Fruit fly (Drosophila melanogaster) whole organism, embryonic: ENCODE measurements around the gene CG33514.

Experiments
- Atf3 ChIP-seq: fragments of 200-800 bp; sonication (Bioruptor generic); optimal IDR thresholded peaks from 3 replicates; lab custom pipeline; 2016; ENCODE audit warnings: missing biosample characterization, missing genetic modification characterization
- B-H2 ChIP-seq: fragments of 200-800 bp; sonication (Bioruptor generic); optimal IDR thresholded peaks from 2 replicates; lab custom pipeline; 2018; ENCODE audit warnings: missing biosample characterization, mild to moderate bottlenecking, missing genetic modification characterization
- CG11723 ChIP-seq: fragments of 200-800 bp; sonication (Bioruptor generic); optimal IDR thresholded peaks from 2 replicates; lab custom pipeline; 2017; ENCODE audit warnings: missing biosample characterization, mild to moderate bottlenecking, missing genetic modification characterization
- CG12299 ChIP-seq: fragments of 200-800 bp; sonication (Bioruptor generic); optimal IDR thresholded peaks from 2 replicates; lab custom pipeline; 2018; ENCODE audit warnings: missing biosample characterization, mild to moderate bottlenecking, missing genetic modification characterization
- CG13296 ChIP-seq: fragments of 200-800 bp; sonication (Bioruptor generic); optimal IDR thresholded peaks from 3 replicates; lab custom pipeline; 2018; ENCODE audit warnings: missing biosample characterization, mild to moderate bottlenecking, missing genetic modification characterization
- CG13775 ChIP-seq: fragments of 200-800 bp; sonication (Bioruptor generic); optimal IDR thresholded peaks from 3 replicates; lab custom pipeline; 2017; ENCODE audit warnings: missing biosample characterization, mild to moderate bottlenecking, missing genetic modification characterization
- CG14014 ChIP-seq: fragments of 200-800 bp; sonication (Bioruptor generic); IDR thresholded peaks from 2 replicates; pipeline ENCODE4 v1.3.6; 2022; ENCODE audit warnings: missing biosample characterization, missing genetic modification characterization
- CG14667 ChIP-seq: fragments of 200-800 bp; sonication (Bioruptor generic); IDR thresholded peaks from 2 replicates; pipeline ENCODE4 v1.3.6; 2022; ENCODE audit warnings: missing biosample characterization, missing genetic modification characterization
- CG14965 ChIP-seq: fragments of 200-800 bp; sonication (Bioruptor generic); optimal IDR thresholded peaks from 2 replicates; lab custom pipeline; 2016; ENCODE audit warnings: missing biosample characterization, missing genetic modification characterization, borderline replicate concordance
- CG18764 ChIP-seq: fragments of 200-800 bp; sonication (Bioruptor generic); optimal IDR thresholded peaks from 3 replicates; lab custom pipeline; 2016; ENCODE audit warnings: missing biosample characterization, missing genetic modification characterization
- CG2199 ChIP-seq: fragments of 200-800 bp; sonication (Bioruptor generic); IDR thresholded peaks from 3 replicates; pipeline ENCODE4 v1.3.6; 2022; ENCODE audit warnings: missing biosample characterization, missing genetic modification characterization
- CG30431 ChIP-seq: fragments of 200-800 bp; sonication (Bioruptor generic); optimal IDR thresholded peaks from 2 replicates; lab custom pipeline; 2017; ENCODE audit warnings: missing biosample characterization, missing genetic modification characterization
- CG3995 ChIP-seq: fragments of 200-800 bp; sonication (Bioruptor generic); optimal IDR thresholded peaks from 3 replicates; lab custom pipeline; 2016; ENCODE audit warnings: missing biosample characterization, missing genetic modification characterization
- CG4328 ChIP-seq: fragments of 200-800 bp; sonication (Bioruptor generic); optimal IDR thresholded peaks from 3 replicates; lab custom pipeline; 2017; ENCODE audit warnings: missing biosample characterization, missing genetic modification reagents, missing genetic modification characterization
- CG6791 ChIP-seq: fragments of 200-800 bp; sonication (Bioruptor generic); IDR thresholded peaks from 3 replicates; pipeline ENCODE4 v1.3.6; 2022; ENCODE audit warnings: missing biosample characterization, missing genetic modification characterization; ENCODE audit not compliant: partially characterized antibody
- CG6854 ChIP-seq: fragments of 200-800 bp; sonication (Bioruptor generic); optimal IDR thresholded peaks from 3 replicates; lab custom pipeline; 2017; ENCODE audit warnings: missing biosample characterization, mild to moderate bottlenecking, missing genetic modification characterization
- CG8765 ChIP-seq: fragments of 200-800 bp; sonication (Bioruptor generic); IDR thresholded peaks from 2 replicates; pipeline ENCODE4 v1.3.6; 2022; ENCODE audit warnings: missing biosample characterization, missing genetic modification characterization
- CG9817 ChIP-seq: fragments of 200-800 bp; sonication (Bioruptor generic); optimal IDR thresholded peaks from 2 replicates; lab custom pipeline; 2018; ENCODE audit warnings: missing biosample characterization, mild to moderate bottlenecking, missing genetic modification characterization, moderate library complexity
- Dfd ChIP-seq, 2 experiments: fragments of >200 bp; optimal IDR thresholded peaks; 2 replicates each; lab custom pipeline; 2017; ENCODE audit warnings: missing biosample characterization in 2 of 2, missing genetic modification characterization in 2 of 2
- Dref ChIP-seq: fragments of 200-800 bp; sonication (Bioruptor generic); IDR thresholded peaks from 2 replicates; pipeline ENCODE4 v1.3.6; 2022; ENCODE audit warnings: missing biosample characterization, missing genetic modification characterization
- Lpt ChIP-seq: fragments of >200 bp; optimal IDR thresholded peaks from 2 replicates; lab custom pipeline; 2018; ENCODE audit warnings: missing biosample characterization, missing genetic modification characterization
- Neu2 ChIP-seq: fragments of 200-800 bp; sonication (Bioruptor generic); optimal IDR thresholded peaks from 3 replicates; lab custom pipeline; 2016; ENCODE audit warnings: missing biosample characterization, missing genetic modification characterization, borderline replicate concordance
- Pdp1 ChIP-seq, 2 experiments: fragments of 200-800 bp; sonication (Bioruptor generic); optimal IDR thresholded peaks; 3 replicates each; lab custom pipeline; 2016; ENCODE audit warnings: missing biosample characterization in 2 of 2, missing genetic modification characterization in 2 of 2, mild to moderate bottlenecking in 1 of 2, moderate library complexity in 1 of 2
- Sox100B ChIP-seq: fragments of 200-800 bp; sonication (Bioruptor generic); optimal IDR thresholded peaks from 3 replicates; lab custom pipeline; 2018; ENCODE audit warnings: missing biosample characterization, mild to moderate bottlenecking, missing genetic modification characterization
- Sox102F ChIP-seq: fragments of 200-800 bp; sonication (Bioruptor generic); optimal IDR thresholded peaks from 2 replicates; lab custom pipeline; 2018; ENCODE audit warnings: missing biosample characterization, mild to moderate bottlenecking, missing genetic modification characterization, moderate library complexity
- Trl ChIP-seq, 3 experiments: fragments of >200 bp in 2 of 3; fragments of 200-800 bp in 1 of 3; sonication (Bioruptor generic) in 1 of 3; optimal IDR thresholded peaks; 2 replicates in 1 of 3; 3 replicates in 2 of 3; lab custom pipeline; 2016 to 2017; ENCODE audit warnings: missing biosample characterization in 1 of 3, missing genetic modification characterization in 1 of 3
- az2 ChIP-seq: fragments of 200-800 bp; sonication (Bioruptor generic); optimal IDR thresholded peaks from 3 replicates; lab custom pipeline; 2016; ENCODE audit warnings: missing biosample characterization, missing genetic modification characterization
- br ChIP-seq: fragments of >200 bp; optimal IDR thresholded peaks from 2 replicates; lab custom pipeline; 2017
- bsh ChIP-seq, 2 experiments: fragments of 200-800 bp; sonication (Bioruptor generic); optimal IDR thresholded peaks; 2 replicates each; lab custom pipeline; 2017 to 2018; ENCODE audit warnings: mild to moderate bottlenecking in 2 of 2, missing biosample characterization in 2 of 2, missing genetic modification characterization in 2 of 2, moderate library complexity in 1 of 2
- btn ChIP-seq: fragments of 200-800 bp; sonication (Bioruptor generic); optimal IDR thresholded peaks from 2 replicates; lab custom pipeline; 2016; ENCODE audit warnings: missing biosample characterization, missing genetic modification characterization
- chinmo ChIP-seq: fragments of 200-800 bp; sonication (Bioruptor generic); IDR thresholded peaks from 4 replicates; pipeline ENCODE4 v1.3.6; 2022; ENCODE audit warnings: missing biosample characterization, missing genetic modification characterization; ENCODE audit not compliant: partially characterized antibody
- corto ChIP-seq: fragments of 200-800 bp; sonication (Bioruptor generic); optimal IDR thresholded peaks from 2 replicates; lab custom pipeline; 2016; ENCODE audit warnings: missing biosample characterization, mild to moderate bottlenecking, missing genetic modification characterization, moderate library complexity
- hbn ChIP-seq: fragments of 200-800 bp; sonication (Bioruptor generic); IDR thresholded peaks from 2 replicates; pipeline ENCODE4 v1.3.6; 2022; ENCODE audit warnings: missing biosample characterization, missing genetic modification characterization; ENCODE audit not compliant: partially characterized antibody
- her ChIP-seq: fragments of 200-800 bp; sonication (Bioruptor generic); optimal IDR thresholded peaks from 2 replicates; lab custom pipeline; 2016; ENCODE audit warnings: missing biosample characterization, missing genetic modification characterization
- ind ChIP-seq: fragments of 200-800 bp; sonication (Bioruptor generic); optimal IDR thresholded peaks from 3 replicates; lab custom pipeline; 2016; ENCODE audit warnings: missing biosample characterization, missing genetic modification characterization
- ken ChIP-seq: fragments of 200-800 bp; sonication (Bioruptor generic); IDR thresholded peaks from 3 replicates; pipeline ENCODE4 v1.3.6; 2022; ENCODE audit warnings: missing biosample characterization, missing genetic modification characterization
- klu ChIP-seq: fragments of 200-800 bp; sonication (Bioruptor generic); IDR thresholded peaks from 2 replicates; pipeline ENCODE4 v1.3.6; 2022; ENCODE audit warnings: missing biosample characterization, missing genetic modification characterization
- lilli ChIP-seq: fragments of 200-800 bp; sonication (Bioruptor generic); optimal IDR thresholded peaks from 3 replicates; lab custom pipeline; 2016; ENCODE audit warnings: missing biosample characterization, missing genetic modification characterization
- oc ChIP-seq: fragments of 200-800 bp; sonication (Bioruptor generic); optimal IDR thresholded peaks from 2 replicates; lab custom pipeline; 2018; ENCODE audit warnings: missing biosample characterization, mild to moderate bottlenecking, missing genetic modification characterization, moderate library complexity
- onecut ChIP-seq: fragments of 200-800 bp; sonication (Bioruptor generic); IDR thresholded peaks from 2 replicates; pipeline ENCODE4 v1.3.6; 2022; ENCODE audit warnings: missing biosample characterization, missing genetic modification characterization
- pros ChIP-seq: fragments of 200-800 bp; sonication (Bioruptor generic); optimal IDR thresholded peaks from 3 replicates; lab custom pipeline; 2019; ENCODE audit warnings: missing biosample characterization, mild to moderate bottlenecking, missing genetic modification characterization, moderate library complexity
- schlank ChIP-seq: fragments of 200-800 bp; sonication (Bioruptor generic); optimal IDR thresholded peaks from 2 replicates; lab custom pipeline; 2018; ENCODE audit warnings: missing biosample characterization, mild to moderate bottlenecking, missing genetic modification characterization
- sens ChIP-seq: fragments of 200-800 bp; sonication (Bioruptor generic); peaks from one replicate; lab custom pipeline; 2016; ENCODE audit warnings: missing biosample characterization, missing genetic modification characterization
- seq ChIP-seq: fragments of 200-800 bp; sonication (Bioruptor generic); IDR thresholded peaks from 2 replicates; pipeline ENCODE4 v1.3.6; 2022; ENCODE audit warnings: missing biosample characterization, missing genetic modification characterization
- sqz ChIP-seq: fragments of 200-800 bp; sonication (Bioruptor generic); optimal IDR thresholded peaks from 3 replicates; lab custom pipeline; 2018; ENCODE audit warnings: missing biosample characterization, mild to moderate bottlenecking, missing genetic modification characterization
- usp ChIP-seq: fragments of >200 bp; optimal IDR thresholded peaks from 2 replicates; lab custom pipeline; 2017; ENCODE audit warnings: missing biosample characterization, missing genetic modification characterization
- vvl ChIP-seq: fragments of 200-800 bp; sonication (Bioruptor generic); IDR thresholded peaks from 2 replicates; pipeline ENCODE4 v1.3.6; 2022; ENCODE audit warnings: missing biosample characterization, missing genetic modification characterization
- zf30C ChIP-seq: fragments of 200-800 bp; sonication (Bioruptor generic); optimal IDR thresholded peaks from 3 replicates; lab custom pipeline; 2018; ENCODE audit warnings: missing biosample characterization, mild to moderate bottlenecking, missing genetic modification characterization

CG33514 gene

DNA sequence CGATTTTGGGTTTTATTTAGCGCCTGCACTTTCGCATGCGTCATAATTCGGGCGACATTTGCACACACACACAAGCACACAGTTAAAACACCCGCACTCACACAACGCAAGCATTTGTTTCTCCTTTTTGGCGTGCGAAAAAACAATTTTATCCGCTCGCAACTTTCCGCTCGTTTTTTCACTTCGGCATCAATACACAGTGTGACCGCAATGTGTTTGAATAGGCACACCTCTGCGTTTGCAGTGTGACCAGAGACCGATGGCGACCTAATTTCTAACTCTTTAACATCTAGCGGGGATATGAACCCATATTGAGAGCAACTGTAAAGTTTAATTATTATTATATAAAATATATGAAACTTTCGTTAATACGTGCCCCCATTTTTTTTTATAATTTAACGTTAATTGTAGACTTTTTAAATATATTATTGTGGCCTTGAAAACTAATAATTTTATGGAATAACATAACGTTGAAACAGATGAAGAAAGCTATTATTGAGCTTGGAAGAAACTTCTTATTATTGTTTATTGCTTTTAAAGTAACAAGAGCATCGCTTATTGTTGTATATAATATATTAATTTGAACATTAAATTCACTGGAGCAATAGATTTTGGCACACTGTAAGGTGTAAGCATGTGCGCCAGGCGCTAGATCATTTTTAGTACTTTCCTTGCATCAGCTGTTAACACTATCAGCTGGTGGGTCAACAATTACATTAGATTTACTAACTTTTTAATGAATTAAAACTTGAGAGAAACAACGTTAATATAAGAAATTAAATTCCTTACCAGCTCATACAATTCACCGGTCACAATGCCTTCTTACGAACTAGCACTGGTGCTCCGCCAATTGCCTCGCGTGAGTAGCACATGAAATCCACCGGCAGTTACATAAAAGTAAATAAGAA lies 1.1 kb upstream of the CG33514 start, which contains the start of the genes Cip4 and mRpS6 (continued):
- TF ChIP-seq Dfd (GFP tag; optimal IDR thresholded peaks at IDR 0.05; lab: Kevin White, UChicago) (no peak), ind (GFP tag; lab: Kevin White, UChicago) (no peak), vvl (GFP tag; lab: Robert Waterston, UW) (peak; percentile 82), Neu2 (no peak), onecut (GFP tag; lab: Robert Waterston, UW) (peak; percentile 41; the same call in 1 of the 2 replicates), CG3995 (no peak), CG13775 (peak; percentile 87), CG14667 (GFP tag; lab: Robert Waterston, UW) (no peak), CG14014 (GFP tag; lab: Robert Waterston, UW) (peak; percentile 93), zf30C (no peak), sqz (GFP tag; lab: Kevin White, UChicago) (peak; percentile 36), CG6854 (GFP tag; lab: Kevin White, UChicago) (no peak), CG18764 (GFP tag; lab: Kevin White, UChicago) (no peak), CG13296 (peak; percentile 69), B-H2 (GFP tag; lab: Kevin White, UChicago) (peak; percentile 85), lilli (GFP tag; lab: Kevin White, UChicago) (peak; percentile 84), btn (GFP tag; lab: Kevin White, UChicago) (no peak), corto (peak; percentile 47), Pdp1 (GFP tag; optimal IDR thresholded peaks at IDR 0.05; lab: Kevin White, UChicago) (peak; percentile 54 to 92), CG11723 (GFP tag; lab: Kevin White, UChicago) (peak; percentile 33), pros (GFP tag; lab: Kevin White, UChicago) (no peak), sens (GFP tag; lab: Kevin White, UChicago) (peak; percentile 84), Sox100B (GFP tag; lab: Kevin White, UChicago) (peak; percentile 27), br (lab: Kevin White, UChicago) (no peak), CG6791 (GFP tag; lab: Robert Waterston, UW) (peak; percentile 46; the same call in 2 of the 3 replicates), Lpt (GFP tag; lab: Kevin White, UChicago) (no peak), Trl (optimal IDR thresholded peaks at IDR 0.05; lab: Kevin White, UChicago) (no peak), Trl (GFP tag; optimal IDR thresholded peaks at IDR 0.05; lab: Kevin White, UChicago) (peak; percentile 46), hbn (no peak), schlank (tag; lab: Kevin White, UChicago) (no peak), CG2199 (GFP tag; lab: Robert Waterston, UW) (0 out of 3 replicates have a peak, but pooled peaks have one; percentile 31), ken (GFP tag; lab: Robert Waterston, UW) (peak; percentile 84), Sox102F (peak; percentile 84), seq (GFP tag; lab: Robert Waterston, UW) (peak; percentile 83), oc (tag; lab: Kevin White, UChicago) (peak; percentile 59), CG8765 (peak; percentile 66), Dref (GFP tag; lab: Robert Waterston, UW) (no peak), her (GFP tag; lab: Kevin White, UChicago) (no peak), CG14965 (GFP tag; lab: Kevin White, UChicago) (no peak), az2 (peak; percentile 86), CG9817 (peak; percentile 86), CG4328 (GFP tag; lab: Kevin White, UChicago) (no peak), bsh (GFP tag; optimal IDR thresholded peaks at IDR 0.05; lab: Kevin White, UChicago) (peak in 1 of 2 experiments; percentile 85), chinmo (peak; percentile 77; the same call in 3 of the 4 replicates), Atf3 (GFP tag; lab: Kevin White, UChicago) (peak; percentile 20), CG12299 (tag; lab: Kevin White, UChicago) (peak; percentile 84), CG30431 (peak; percentile 62), klu (GFP tag; lab: Robert Waterston, UW) (peak; percentile 59; the same call in 1 of the 2 replicates), usp (GFP tag; lab: Kevin White, UChicago) (no peak)
